Worm (Caenorhabditis elegans) whole organism, L3 larva: ENCODE results near the gene C17G1.14.

Experiments used
- ama-1 ChIP-seq: fragments of 150-350 bp; optimal IDR thresholded peaks from 2 replicates; lab custom pipeline; 2018
- elt-2 ChIP-seq: sonication (generic microtip); optimal IDR thresholded peaks from 2 replicates; lab custom pipeline; 2016; ENCODE audit warnings: missing genetic modification reagents, mild to moderate bottlenecking, missing genetic modification characterization, missing compliant biosample characterization
- lin-39 ChIP-seq: fragments of 150-350 bp; optimal IDR thresholded peaks from 2 replicates; lab custom pipeline; 2018; ENCODE audit warnings: missing biosample characterization, missing genetic modification reagents, missing genetic modification characterization
- nhr-237 ChIP-seq: fragments of 150-350 bp; optimal IDR thresholded peaks from 2 replicates; lab custom pipeline; 2014; ENCODE audit warnings: missing biosample characterization, missing genetic modification characterization

- TF ChIP-seq nhr-237 (tag; lab: Kevin White, UChicago) (no peak), lin-39 (tag; lab: Kevin White, UChicago) (no peak), ama-1 (lab: Kevin White, UChicago) (no peak), elt-2 (no peak)
Measured at ce11 chrX:9905840-9906239, 32.8 kb upstream of the C17G1.14 start, which contains the start of gene F21G4.5.
